Worm (Caenorhabditis elegans) whole organism, L4/young adult: ENCODE results near the gene ndx-6.

Experiments used
- W03F9.2 ChIP-seq: fragments of 150-350 bp; optimal IDR thresholded peaks from 2 replicates; lab custom pipeline; 2014; ENCODE audit warnings: missing biosample characterization, missing genetic modification characterization
- dao-5 ChIP-seq: sonication (generic microtip); optimal IDR thresholded peaks from 2 replicates; lab custom pipeline; 2016; ENCODE audit warnings: missing genotype, missing genetic modification characterization, moderate library complexity, missing compliant biosample characterization
- him-1 ChIP-seq: sonication (generic microtip); optimal IDR thresholded peaks from 2 replicates; lab custom pipeline; 2016; ENCODE audit warnings: missing genotype, missing genetic modification reagents, missing genetic modification characterization, missing compliant biosample characterization

Gene ndx-6

DNA sequence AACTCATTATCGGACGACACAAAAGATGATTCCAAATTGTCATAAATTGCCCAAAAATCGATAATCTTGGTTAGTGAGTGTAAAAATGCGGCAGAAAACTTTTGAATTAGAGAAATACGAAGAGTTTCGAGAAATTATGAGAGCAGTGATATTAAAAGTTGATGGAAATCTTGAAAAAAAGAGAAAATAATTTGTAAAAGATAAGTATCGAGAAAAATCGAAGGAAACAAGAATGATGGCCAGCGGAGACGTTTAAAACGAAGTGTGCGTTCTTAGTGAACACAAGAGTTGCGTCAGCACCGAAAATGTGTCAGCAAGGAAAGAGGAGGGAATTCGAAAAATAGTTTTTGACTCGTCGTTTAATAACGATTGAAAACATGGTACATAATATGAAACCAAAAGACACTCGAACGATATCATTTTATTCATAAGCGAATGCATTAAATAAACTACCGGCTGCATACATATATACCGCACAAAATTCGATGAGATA is at the start of gene ndx-6:
TSS of gene ndx-6 (minus strand) at position 51 of the 493 bp plus-strand sequence.
- TF ChIP-seq him-1 (peak; percentile 24), W03F9.2 (peak; percentile 72), dao-5 (tag; lab: Kevin White, UChicago) (no peak)

DNA sequence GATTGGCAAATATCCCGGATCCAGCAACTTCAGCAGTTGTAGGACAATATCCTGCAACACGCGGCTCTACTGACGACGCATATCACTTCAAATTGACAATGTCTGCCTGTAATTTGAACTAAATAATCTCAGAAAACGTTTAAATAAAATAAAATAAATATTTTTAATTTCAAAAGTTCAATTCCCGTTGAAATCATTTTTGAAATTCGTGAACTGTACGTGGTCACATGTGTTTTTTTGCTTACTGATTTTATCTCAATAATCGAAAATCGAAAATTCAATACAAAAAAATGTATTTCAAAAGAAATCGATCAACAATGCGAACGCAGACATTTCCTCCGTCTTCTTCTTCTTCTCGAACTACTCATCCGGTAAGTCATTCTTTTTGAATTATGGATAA is 47.9 kb upstream of the ndx-6 start, which contains the start of gene F07F6.1:
TSS of gene F07F6.1 (plus strand) at position 301 of the 400 bp plus-strand sequence.
- no peak for TF ChIP-seq W03F9.2

ce11 chrII:5436833-5437232 is 47.2 kb upstream of the ndx-6 start, which contains the start of gene dct-5:
Gene dct-5, minus strand, starts transcription at chrII:5436933.
- TF ChIP-seq W03F9.2 (no peak), him-1 (no peak), dao-5 (tag; lab: Kevin White, UChicago) (no peak)

- TF ChIP-seq W03F9.2 (no peak), him-1 (no peak), dao-5 (tag; lab: Kevin White, UChicago) (no peak)
Measured at ce11 chrII:5433069-5433468, 43.4 kb upstream of the ndx-6 start, which contains the start of gene srx-114. Gene srx-114, minus strand, starts transcription at chrII:5433169.

DNA sequence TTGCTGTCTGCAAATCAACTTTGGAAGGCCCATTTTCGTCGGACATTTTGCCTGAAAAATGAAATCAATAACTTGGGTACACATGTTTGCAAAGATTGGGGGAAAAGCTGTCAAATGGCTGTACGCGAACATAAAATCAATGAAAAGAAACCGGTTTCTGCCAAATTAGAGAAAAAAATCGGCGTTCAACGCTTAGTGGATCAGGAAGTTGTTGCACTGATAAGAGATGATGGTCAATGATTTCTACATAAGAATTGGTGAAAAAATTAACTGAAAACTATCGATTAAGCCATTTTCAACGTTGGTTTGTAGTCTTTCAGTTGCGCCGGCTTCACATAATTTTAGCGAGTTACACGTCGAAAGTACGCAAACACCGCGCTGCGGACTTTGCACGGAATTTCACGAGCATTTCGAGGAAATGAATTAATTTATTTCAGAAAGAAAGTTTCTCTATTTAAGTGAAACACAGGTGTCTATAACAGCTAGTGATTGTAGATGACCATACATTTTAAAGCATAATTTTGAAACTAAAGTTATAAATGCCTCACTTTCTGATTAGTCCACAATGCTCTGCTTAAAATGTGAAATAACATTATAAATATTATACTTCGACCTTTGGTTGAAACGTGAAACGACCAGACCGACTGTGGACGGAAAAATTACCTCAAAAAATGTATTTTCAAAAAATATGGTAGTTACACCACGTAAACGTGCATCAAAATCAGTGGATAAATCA is 40.0 kb upstream of the ndx-6 start, which contains the start of the genes F07F6.4 and F07F6.2:
TSS of gene F07F6.4 (minus strand) at position 51 of the 736 bp plus-strand sequence.
TSS of gene F07F6.2 (plus strand) at position 686 of the 736 bp plus-strand sequence.
- no peak for TF ChIP-seq dao-5 (tag; lab: Kevin White, UChicago)
- peak; percentile 6 for TF ChIP-seq W03F9.2

DNA sequence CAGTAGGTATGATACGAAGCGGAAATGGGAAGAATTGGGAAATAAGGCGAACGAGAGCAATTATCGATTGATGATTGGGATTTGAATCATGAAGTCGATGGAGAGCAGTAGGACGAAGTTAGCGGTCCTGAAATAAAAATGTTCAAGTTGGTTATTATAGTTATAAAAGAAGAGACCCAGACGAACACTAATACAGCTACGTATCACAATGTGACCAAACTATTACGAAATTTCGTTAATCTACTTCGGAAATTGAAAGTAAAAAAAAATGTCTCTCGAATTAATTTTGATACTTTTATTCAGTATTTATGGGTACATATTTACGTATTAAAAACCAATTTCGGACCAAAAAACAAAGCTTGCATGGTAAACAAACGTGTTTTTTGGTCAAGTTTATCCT is 36.8 kb upstream of the ndx-6 start:
- no peak for TF ChIP-seq dao-5 (tag; lab: Kevin White, UChicago)
- TF ChIP-seq him-1: no peak
- no peak for TF ChIP-seq W03F9.2

DNA sequence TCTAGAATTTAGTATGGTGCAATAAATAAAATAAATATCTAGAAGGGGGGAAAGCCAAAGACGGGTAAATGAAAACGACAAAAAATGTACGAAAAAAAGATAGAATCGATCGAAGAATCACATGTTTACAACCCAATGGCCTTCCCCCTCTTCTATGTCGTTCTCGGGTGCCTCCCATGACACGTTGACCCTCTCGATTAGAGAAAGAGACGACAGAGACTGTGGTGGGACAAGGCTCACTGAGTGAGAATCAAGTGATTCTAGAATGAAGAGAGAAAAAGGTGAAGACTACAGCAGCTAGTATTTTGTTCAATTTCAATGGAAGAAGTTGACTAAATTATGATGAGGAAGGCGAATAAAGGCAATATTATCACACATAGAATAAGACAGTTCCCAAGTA is 36.4 kb upstream of the ndx-6 start:
- no peak for TF ChIP-seq dao-5 (tag; lab: Kevin White, UChicago)
- TF ChIP-seq W03F9.2: no peak
- no peak for TF ChIP-seq him-1

DNA sequence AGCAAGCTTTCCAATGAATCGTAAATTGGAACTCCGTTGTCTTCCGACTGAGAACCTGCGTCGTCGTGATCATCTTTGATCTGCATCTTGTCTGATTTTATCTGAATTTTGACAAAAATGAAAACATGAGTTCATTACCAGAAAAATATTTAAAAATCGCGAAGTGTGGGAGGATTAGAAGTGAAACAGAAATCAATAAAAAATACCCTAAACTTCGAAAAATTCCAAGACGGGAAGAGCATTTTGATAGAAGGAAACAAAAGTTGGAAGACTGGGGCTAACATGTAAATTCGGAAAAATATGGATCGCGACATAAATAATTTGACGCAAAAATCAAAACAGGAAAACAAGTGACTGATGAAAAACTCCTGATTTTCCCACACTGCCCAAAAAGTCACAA is 36.0 kb upstream of the ndx-6 start, which contains the start of gene F07F6.8:
TSS of gene F07F6.8 (minus strand) at position 101 of the 400 bp plus-strand sequence.
- TF ChIP-seq dao-5 (tag; lab: Kevin White, UChicago) (no peak), W03F9.2 (no peak), him-1 (no peak)

DNA sequence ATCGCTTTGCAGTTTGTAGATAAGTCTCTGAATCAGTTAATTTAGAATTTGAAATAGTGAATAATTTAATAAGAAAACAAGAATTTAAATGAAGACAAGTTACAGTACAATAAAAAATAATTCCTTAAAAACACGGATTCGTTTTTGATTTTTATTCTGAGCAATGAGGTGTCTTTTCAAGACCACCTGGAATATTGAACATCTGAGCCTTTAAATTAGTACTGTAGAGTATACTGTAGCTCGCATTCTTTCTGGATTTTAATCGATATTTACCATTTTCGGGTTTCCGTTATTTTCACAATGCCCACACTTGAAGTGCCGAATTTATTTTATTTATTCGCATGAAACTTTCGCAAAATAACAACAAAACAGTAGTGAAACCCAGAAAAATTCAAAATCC is 34.2 kb upstream of the ndx-6 start, which contains the start of gene F07F6.7:
TSS of gene F07F6.7 (minus strand) at position 27 of the 400 bp plus-strand sequence.
- TF ChIP-seq him-1: no peak
- TF ChIP-seq dao-5 (tag; lab: Kevin White, UChicago): no peak
- TF ChIP-seq W03F9.2: no peak

ce11 chrII:5420947-5421614 is 31.4 kb upstream of the ndx-6 start, which contains the start of gene tofu-6:
Gene tofu-6, plus strand, starts transcription at chrII:5421248.
- TF ChIP-seq him-1 (no peak), dao-5 (tag; lab: Kevin White, UChicago) (no peak), W03F9.2 (no peak)

ce11 chrII:5418929-5419328 is 29.2 kb upstream of the ndx-6 start, which contains the start of gene EEED8.15:
Gene EEED8.15, plus strand, starts transcription at chrII:5419229.
- TF ChIP-seq dao-5 (tag; lab: Kevin White, UChicago) (no peak), W03F9.2 (no peak), him-1 (no peak)

ce11 chrII:5418317-5418716 is 28.6 kb upstream of the ndx-6 start:
- TF ChIP-seq W03F9.2 (no peak), him-1 (no peak), dao-5 (tag; lab: Kevin White, UChicago) (no peak)

DNA sequence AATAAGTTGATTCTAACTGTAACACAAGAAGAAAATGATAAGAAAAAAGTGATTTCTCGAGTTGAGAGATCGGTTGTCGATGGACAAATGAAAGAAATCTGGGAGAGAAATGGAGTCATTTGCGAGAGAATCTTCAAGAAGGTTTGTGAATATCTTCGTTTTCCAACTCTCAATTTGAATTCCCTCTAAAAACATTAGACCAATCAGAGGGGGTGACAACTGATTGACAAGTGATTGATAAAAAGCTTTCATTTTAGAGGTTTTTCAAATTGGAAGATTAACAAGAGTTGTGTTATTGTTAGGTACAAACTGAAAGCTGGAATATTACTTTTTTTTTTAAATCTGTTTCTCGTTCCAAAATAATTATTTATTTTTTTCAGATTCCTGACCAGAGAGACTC is 28.2 kb upstream of the ndx-6 start:
- no peak for TF ChIP-seq W03F9.2
- TF ChIP-seq dao-5 (tag; lab: Kevin White, UChicago): no peak
- TF ChIP-seq him-1: no peak

- TF ChIP-seq dao-5 (tag; lab: Kevin White, UChicago) (no peak), W03F9.2 (no peak), him-1 (no peak)
Measured at ce11 chrII:5416204-5416764, 26.6 kb upstream of the ndx-6 start, which contains the start of gene EEED8.2. Gene EEED8.2, plus strand, starts transcription at chrII:5416714.
